Worm (Caenorhabditis elegans): ENCODE results near the gene cutl-25.

Gene cutl-25

DNA sequence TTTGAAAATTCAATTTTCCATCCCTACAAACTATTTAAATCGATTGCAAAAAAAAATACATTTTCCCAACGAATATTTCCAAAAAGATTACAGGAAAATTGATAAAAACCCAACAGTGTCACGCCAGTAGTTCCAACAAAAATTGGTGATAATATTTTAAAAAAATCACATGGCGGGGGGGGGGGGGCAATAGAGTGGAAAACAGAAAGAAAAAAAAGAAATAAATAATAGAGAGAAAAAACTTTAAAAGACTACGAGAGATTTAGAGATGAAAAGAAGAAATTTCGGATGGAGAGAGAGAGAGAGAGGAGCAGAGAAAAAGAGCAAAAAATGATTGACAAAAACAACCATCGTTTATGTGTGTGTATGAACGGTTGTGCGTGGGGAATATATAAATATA is 12.5 kb downstream of the cutl-25 start:
- TF ChIP-seq mes-2 (tag; optimal IDR thresholded peaks at IDR 0.05; ENCODE audit: poor library complexity, severe bottlenecking) (peak; percentile 22), ztf-11 (tag; optimal IDR thresholded peaks at IDR 0.05) (no peak), lin-15B (tag; optimal IDR thresholded peaks at IDR 0.05) (no peak), lsy-2 (tag; optimal IDR thresholded peaks at IDR 0.05) (peak in 1 of 2 experiments; percentile 19), mep-1 (tag; optimal IDR thresholded peaks at IDR 0.05) (no peak), aha-1 (tag) (no peak), daf-16 (GFP tag; optimal IDR thresholded peaks at IDR 0.05) (no peak), daf-16 (tag; optimal IDR thresholded peaks at IDR 0.05) (peak; percentile 51), T26A8.4 (GFP tag; IDR thresholded peaks at IDR 0.05) (no peak), dmd-6 (GFP tag; IDR thresholded peaks at IDR 0.05) (peak; percentile 35; the same call in 1 of the 2 replicates), hlh-11 (tag; optimal IDR thresholded peaks at IDR 0.05) (peak; percentile 48), nhr-28 (tag; optimal IDR thresholded peaks at IDR 0.05) (peak; percentile 26), dve-1 (tag; optimal IDR thresholded peaks at IDR 0.05; ENCODE audit: insufficient read depth) (peak; percentile 22), lir-3 (tag; optimal IDR thresholded peaks at IDR 0.05) (no peak), ces-1 (GFP tag; optimal IDR thresholded peaks at IDR 0.05) (no peak), nhr-6 (tag; optimal IDR thresholded peaks at IDR 0.05) (no peak), hlh-30 (tag; optimal IDR thresholded peaks at IDR 0.05; ENCODE audit: insufficient read depth) (peak; percentile 63), zag-1 (tag; optimal IDR thresholded peaks at IDR 0.05) (no peak), ama-1 (optimal IDR thresholded peaks at IDR 0.05) (no peak), lin-39 (tag; optimal IDR thresholded peaks at IDR 0.05) (no peak)

DNA sequence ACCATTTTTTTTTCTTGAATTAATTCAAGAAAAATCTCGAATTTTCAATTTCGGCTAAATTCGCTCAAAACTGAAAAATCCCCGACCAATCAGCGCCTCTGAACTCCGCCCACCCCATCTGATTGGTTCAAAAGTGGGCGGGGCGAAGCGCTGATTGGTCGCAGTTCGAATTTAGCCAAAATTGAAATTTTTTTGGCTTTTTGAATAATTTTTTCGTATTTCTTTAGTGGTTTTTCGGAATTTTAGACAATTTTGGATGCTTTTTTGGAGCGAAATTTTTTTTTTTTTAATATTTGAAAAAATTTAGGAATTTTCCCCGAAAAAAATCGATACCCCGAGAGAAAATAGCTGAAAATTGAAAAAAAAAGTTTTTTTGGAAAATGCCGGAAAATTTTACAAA is 13.0 kb downstream of the cutl-25 start:
- TF ChIP-seq aha-1 (tag): peak; percentile 10
- TF ChIP-seq nhr-41 (GFP tag; IDR thresholded peaks at IDR 0.05): no peak
- TF ChIP-seq attf-4 (tag; optimal IDR thresholded peaks at IDR 0.05): no peak
- TF ChIP-seq nhr-42 (GFP tag; IDR thresholded peaks at IDR 0.05): no peak
- no peak for TF ChIP-seq lsy-2 (tag; optimal IDR thresholded peaks at IDR 0.05)
- no peak for TF ChIP-seq Y75B8A.6 (GFP tag; IDR thresholded peaks at IDR 0.05)
- no peak for TF ChIP-seq ZK546.5 (tag; optimal IDR thresholded peaks at IDR 0.05)
- TF ChIP-seq dmd-6 (GFP tag; IDR thresholded peaks at IDR 0.05): no peak

DNA sequence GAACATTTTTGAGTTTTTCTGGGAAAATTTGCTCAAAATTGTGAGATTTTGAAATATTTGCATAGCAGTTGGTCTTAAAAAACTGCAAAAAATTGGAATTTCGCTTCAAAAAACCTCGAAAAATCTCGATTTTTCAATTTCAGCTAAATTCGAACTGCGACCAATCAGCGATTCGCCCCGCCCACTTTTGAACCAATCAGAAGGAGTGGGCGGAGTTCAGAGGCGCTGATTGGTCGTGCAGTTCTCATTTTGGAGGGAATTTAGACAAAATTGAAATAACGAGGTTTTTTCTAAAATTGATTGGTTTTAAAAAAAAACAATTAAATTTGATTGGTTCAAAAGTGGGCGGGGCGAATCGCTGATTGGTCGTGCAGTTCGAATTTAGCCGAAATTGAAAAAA is 13.4 kb downstream of the cutl-25 start:
- no peak for TF ChIP-seq nhr-48 (tag; optimal IDR thresholded peaks at IDR 0.05)
- TF ChIP-seq madf-5 (GFP tag; IDR thresholded peaks at IDR 0.05): no peak
- TF ChIP-seq arid-1 (GFP tag; conservative IDR thresholded peaks at IDR 0.05): no peak
- no peak for TF ChIP-seq unc-62 (GFP tag; optimal IDR thresholded peaks at IDR 0.05 in 1 of 2)
- no peak for TF ChIP-seq unc-62 (tag; optimal IDR thresholded peaks at IDR 0.05)
- TF ChIP-seq ceh-82 (tag; optimal IDR thresholded peaks at IDR 0.05): no peak

DNA sequence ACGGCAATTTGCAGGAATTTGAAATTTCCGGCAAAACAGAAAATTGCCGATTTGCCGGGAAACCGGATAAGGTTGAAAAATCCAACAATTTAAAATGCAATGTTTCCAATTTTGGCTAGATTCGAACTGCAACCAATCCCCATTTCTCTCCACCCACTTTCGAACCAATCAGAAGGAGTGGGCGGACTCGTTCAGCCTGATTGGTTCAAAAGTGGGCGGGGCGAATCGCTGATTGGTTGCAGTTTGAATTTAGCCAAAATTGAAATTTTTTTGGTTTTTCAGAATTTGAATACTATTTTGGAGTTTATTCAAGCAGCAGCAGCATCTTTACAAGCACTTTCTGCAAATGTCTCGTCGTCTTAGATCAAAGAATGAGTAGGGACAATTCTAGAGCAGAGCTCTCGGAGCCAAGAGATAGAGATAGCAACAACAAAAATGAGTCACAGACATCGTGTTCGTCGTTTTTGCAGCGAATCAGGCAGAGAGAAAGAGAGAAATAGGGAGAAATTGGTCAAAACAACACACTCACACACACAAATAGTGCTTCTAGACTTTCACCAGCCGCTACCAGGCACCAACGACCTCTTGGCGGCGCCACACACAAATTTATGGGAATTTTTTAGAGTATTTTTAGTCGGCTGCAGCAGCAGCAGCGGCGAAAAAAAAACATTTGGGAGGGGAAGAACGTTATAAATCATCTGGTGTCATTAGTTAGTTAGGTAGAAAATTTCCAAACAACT is 15.8 kb downstream of the cutl-25 start:
- TF ChIP-seq D1046.2 (GFP tag; IDR thresholded peaks at IDR 0.05) (no peak), ceh-28 (tag; optimal IDR thresholded peaks at IDR 0.05) (no peak), aha-1 (tag) (peak; percentile 58), nhr-28 (tag; optimal IDR thresholded peaks at IDR 0.05) (peak; percentile 8), daf-16 (GFP tag; optimal IDR thresholded peaks at IDR 0.05) (peak in 1 of 2 experiments; percentile 74), daf-16 (tag; optimal IDR thresholded peaks at IDR 0.05) (no peak)

DNA sequence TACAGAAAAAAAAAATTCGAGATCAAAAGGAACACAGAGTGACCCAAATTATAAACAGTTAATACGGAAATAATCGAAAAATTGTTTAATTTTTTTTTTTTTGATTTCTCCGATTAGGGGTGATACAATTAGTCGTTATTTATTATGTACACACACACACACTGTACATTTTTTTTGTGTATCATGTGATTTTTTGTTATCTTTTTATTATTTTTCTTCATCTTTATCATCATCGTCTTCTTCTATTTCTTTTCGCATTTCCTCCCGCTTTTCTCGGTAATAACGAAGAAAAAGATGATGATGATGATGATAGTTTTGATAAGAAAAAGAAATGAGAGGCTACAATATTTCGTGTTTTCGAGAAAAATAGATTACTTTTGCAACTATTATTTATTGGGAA is 17.1 kb downstream of the cutl-25 start:
- peak; percentile 24 for TF ChIP-seq dve-1 (tag; optimal IDR thresholded peaks at IDR 0.05; ENCODE audit: insufficient read depth)
- peak; percentile 45 for TF ChIP-seq hlh-30 (tag; optimal IDR thresholded peaks at IDR 0.05; ENCODE audit: insufficient read depth)
- peak; percentile 7 for TF ChIP-seq mep-1 (tag; optimal IDR thresholded peaks at IDR 0.05)
- TF ChIP-seq lin-29 (GFP tag; IDR thresholded peaks at IDR 0.05): no peak
- no peak for TF ChIP-seq mdl-1 (tag; optimal IDR thresholded peaks at IDR 0.05)
- TF ChIP-seq ctbp-1 (GFP tag; IDR thresholded peaks at IDR 0.05): no peak
- TF ChIP-seq lsy-2 (tag; optimal IDR thresholded peaks at IDR 0.05): no peak
- peak; percentile 3 for TF ChIP-seq cey-2 (tag; optimal IDR thresholded peaks at IDR 0.05; ENCODE audit: borderline replicate concordance, insufficient read depth)
- peak; percentile 11 for TF ChIP-seq hlh-11 (tag; optimal IDR thresholded peaks at IDR 0.05)
- TF ChIP-seq dmd-8 (GFP tag; IDR thresholded peaks at IDR 0.05): no peak
- TF ChIP-seq nhr-28 (tag; optimal IDR thresholded peaks at IDR 0.05): peak; percentile 81

Data from whole organism, L4 larva.